Fruit fly (Drosophila melanogaster) whole organism, adult: Measurements from ENCODE around the gene CG31775.

Experiments used
- CG11617 ChIP-seq: fragments of 200-800 bp; sonication (Bioruptor generic); optimal IDR thresholded peaks from 2 replicates; lab custom pipeline; 2017; ENCODE audit warnings: mild to moderate bottlenecking, missing biosample characterization, missing genetic modification reagents, missing genetic modification characterization
- CG12768 ChIP-seq: fragments of 200-800 bp; sonication (Bioruptor generic); optimal IDR thresholded peaks from 2 replicates; lab custom pipeline; 2017; ENCODE audit warnings: missing biosample characterization, missing genetic modification characterization, mild to moderate bottlenecking, moderate library complexity, missing genetic modification reagents
- CG14711 ChIP-seq: fragments of 200-800 bp; sonication (Bioruptor generic); optimal IDR thresholded peaks from 2 replicates; lab custom pipeline; 2018; ENCODE audit warnings: missing biosample characterization, mild to moderate bottlenecking, missing genetic modification characterization, moderate library complexity
- CG1620 ChIP-seq: fragments of 200-800 bp; sonication (Bioruptor generic); optimal IDR thresholded peaks from 2 replicates; lab custom pipeline; 2016; ENCODE audit warnings: missing biosample characterization, missing genetic modification characterization
- CG7101 ChIP-seq: fragments of 200-800 bp; sonication (Bioruptor generic); optimal IDR thresholded peaks from 2 replicates; lab custom pipeline; 2018; ENCODE audit warnings: missing biosample characterization, mild to moderate bottlenecking, missing genetic modification characterization, moderate library complexity
- Hr96 ChIP-seq: fragments of 200-800 bp; sonication (Bioruptor generic); optimal IDR thresholded peaks from 2 replicates; lab custom pipeline; 2016; ENCODE audit warnings: missing biosample characterization, missing genetic modification characterization
- Mnt ChIP-seq: fragments of 200-800 bp; sonication (Bioruptor generic); optimal IDR thresholded peaks from 2 replicates; lab custom pipeline; 2016; ENCODE audit warnings: missing biosample characterization, mild to moderate bottlenecking, missing genetic modification characterization
- cic ChIP-seq: fragments of 200-800 bp; sonication (Bioruptor generic); optimal IDR thresholded peaks from 2 replicates; lab custom pipeline; 2017; ENCODE audit warnings: missing biosample characterization, mild to moderate bottlenecking, missing genetic modification characterization, moderate library complexity
- kay ChIP-seq: fragments of 200-800 bp; sonication (Bioruptor generic); peaks from one replicate; lab custom pipeline; 2016; ENCODE audit warnings: missing biosample characterization, missing genetic modification characterization, borderline replicate concordance
- pad ChIP-seq: fragments of 200-800 bp; sonication (Bioruptor generic); optimal IDR thresholded peaks from 3 replicates; lab custom pipeline; 2017; ENCODE audit warnings: missing biosample characterization, missing genetic modification characterization, mild to moderate bottlenecking, moderate library complexity, missing genetic modification reagents
- toe ChIP-seq: fragments of 200-800 bp; sonication (Bioruptor generic); optimal IDR thresholded peaks from 2 replicates; lab custom pipeline; 2016; ENCODE audit warnings: missing biosample characterization, missing genetic modification characterization

- TF ChIP-seq CG11617 = no peak
- TF ChIP-seq CG1620 = no peak
- TF ChIP-seq CG12768 = no peak
- no peak for TF ChIP-seq kay
- TF ChIP-seq toe (GFP tag; lab: Kevin White, UChicago) = no peak
- TF ChIP-seq Hr96 (GFP tag; lab: Kevin White, UChicago) = no peak
- no peak for TF ChIP-seq CG7101 (tag; lab: Kevin White, UChicago)
- no peak for TF ChIP-seq Mnt (GFP tag; lab: Kevin White, UChicago)
- no peak for TF ChIP-seq CG14711 (tag; lab: Kevin White, UChicago)
- no peak for TF ChIP-seq pad (GFP tag; lab: Kevin White, UChicago)
- TF ChIP-seq cic (GFP tag; lab: Kevin White, UChicago) = no peak
Measured at dm6 chr2L:14774713-14775112, 37.1 kb upstream of the CG31775 start, which contains the start of gene CG4650.
